Fruit fly (Drosophila melanogaster): ENCODE data around the gene CG42740.

dm6 chr3R:30450224-30450623 lies 27.5 kb upstream of the CG42740 start:
- TF ChIP-seq fd96Ca (GFP tag; IDR thresholded peaks at IDR 0.05) (peak; percentile 32; the same call in 1 of the 3 replicates), CG12605 (GFP tag; IDR thresholded peaks at IDR 0.05) (peak; percentile 33; the same call in 1 of the 2 replicates), D1 (tag; optimal IDR thresholded peaks at IDR 0.05) (no peak), rn (GFP tag; IDR thresholded peaks at IDR 0.05) (no peak), EcR (GFP tag; optimal IDR thresholded peaks at IDR 0.05) (no peak), CG14655 (GFP tag; optimal IDR thresholded peaks at IDR 0.05) (no peak), CG13204 (GFP tag; optimal IDR thresholded peaks at IDR 0.05) (peak; percentile 37)

All from whole organism, pupa.